Worm (Caenorhabditis elegans): ENCODE measurements around the gene eif-2D.

DNA sequence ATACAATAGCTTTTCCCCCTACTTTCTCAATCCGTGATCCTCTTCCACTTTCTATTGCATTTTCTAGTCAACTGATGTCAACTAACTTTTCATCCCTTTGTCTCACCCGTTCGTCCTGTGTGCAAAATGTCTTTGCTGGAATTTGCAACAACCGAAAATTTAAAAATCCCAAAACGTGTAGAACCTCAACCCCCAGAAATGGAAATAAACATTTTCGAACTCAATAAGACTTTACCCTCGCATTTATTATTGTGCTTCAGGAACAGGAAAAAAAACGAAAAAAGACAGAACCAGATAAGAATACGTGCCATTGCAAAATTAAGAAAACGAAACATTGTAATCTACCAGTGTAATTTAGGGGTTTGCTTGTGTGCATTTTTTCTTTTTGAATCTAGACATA lies 20.6 kb downstream of the eif-2D start:
- TF ChIP-seq klf-2 (GFP tag; conservative IDR thresholded peaks at IDR 0.05) (no peak), flt-1 (GFP tag; IDR thresholded peaks at IDR 0.05) (no peak), tab-1 (GFP tag; IDR thresholded peaks at IDR 0.05) (no peak), ztf-23 (GFP tag; IDR thresholded peaks at IDR 0.05) (no peak), T22C8.4 (GFP tag; IDR thresholded peaks at IDR 0.05) (no peak)
